Fruit fly (Drosophila melanogaster) whole organism, embryonic: ENCODE measurements around the gene alien.

Experiments
- Adf1 ChIP-seq: fragments of 200-800 bp; sonication (Bioruptor generic); IDR thresholded peaks from 2 replicates; pipeline ENCODE4 v1.3.6; 2022; ENCODE audit warnings: missing biosample characterization, missing genetic modification characterization
- Aef1 ChIP-seq: fragments of 200-800 bp; sonication (Bioruptor generic); IDR thresholded peaks from 3 replicates; pipeline ENCODE4 v1.3.6; 2022; ENCODE audit warnings: missing biosample characterization, missing genetic modification characterization
- Atf-2 ChIP-seq: fragments of 200-800 bp; sonication (Bioruptor generic); optimal IDR thresholded peaks from 2 replicates; lab custom pipeline; 2016; ENCODE audit warnings: missing biosample characterization, missing genetic modification characterization
- B-H1 ChIP-seq: fragments of 200-800 bp; sonication (Bioruptor generic); IDR thresholded peaks from 3 replicates; pipeline ENCODE4 v1.3.6; 2022; ENCODE audit warnings: missing biosample characterization, missing genetic modification characterization
- Bgb ChIP-seq: fragments of 200-800 bp; sonication (Bioruptor generic); IDR thresholded peaks from 2 replicates; pipeline ENCODE4 v1.3.6; 2022; ENCODE audit warnings: missing biosample characterization, missing genetic modification characterization; ENCODE audit not compliant: partially characterized antibody
- CG10431 ChIP-seq: fragments of 200-800 bp; sonication (Bioruptor generic); optimal IDR thresholded peaks from 3 replicates; lab custom pipeline; 2018; ENCODE audit warnings: missing biosample characterization, mild to moderate bottlenecking, missing genetic modification characterization
- CG10654 ChIP-seq: fragments of 200-800 bp; sonication (Bioruptor generic); optimal IDR thresholded peaks from 2 replicates; lab custom pipeline; 2016; ENCODE audit warnings: missing biosample characterization, missing genetic modification characterization
- CG11723 ChIP-seq: fragments of 200-800 bp; sonication (Bioruptor generic); optimal IDR thresholded peaks from 2 replicates; lab custom pipeline; 2017; ENCODE audit warnings: missing biosample characterization, mild to moderate bottlenecking, missing genetic modification characterization
- CG12391 ChIP-seq: fragments of 200-800 bp; sonication (Bioruptor generic); optimal IDR thresholded peaks from 3 replicates; lab custom pipeline; 2018; ENCODE audit warnings: missing biosample characterization, mild to moderate bottlenecking, missing genetic modification characterization, moderate library complexity
- CG12744 ChIP-seq: fragments of 200-800 bp; sonication (Bioruptor generic); optimal IDR thresholded peaks from 2 replicates; lab custom pipeline; 2016; ENCODE audit warnings: missing biosample characterization, missing genetic modification characterization
- CG13287 ChIP-seq: fragments of 200-800 bp; sonication (Bioruptor generic); IDR thresholded peaks from 2 replicates; pipeline ENCODE4 v1.3.6; 2022; ENCODE audit warnings: missing biosample characterization, missing genetic modification characterization; ENCODE audit not compliant: partially characterized antibody
- CG13296 ChIP-seq: fragments of 200-800 bp; sonication (Bioruptor generic); optimal IDR thresholded peaks from 3 replicates; lab custom pipeline; 2018; ENCODE audit warnings: missing biosample characterization, mild to moderate bottlenecking, missing genetic modification characterization
- CG14667 ChIP-seq: fragments of 200-800 bp; sonication (Bioruptor generic); IDR thresholded peaks from 2 replicates; pipeline ENCODE4 v1.3.6; 2022; ENCODE audit warnings: missing biosample characterization, missing genetic modification characterization
- CG14710 ChIP-seq: fragments of 200-800 bp; sonication (Bioruptor generic); optimal IDR thresholded peaks from 3 replicates; lab custom pipeline; 2019; ENCODE audit warnings: missing biosample characterization, mild to moderate bottlenecking, missing genetic modification characterization, moderate library complexity
- CG1602 ChIP-seq: fragments of 200-800 bp; sonication (Bioruptor generic); optimal IDR thresholded peaks from 3 replicates; lab custom pipeline; 2016; ENCODE audit warnings: missing biosample characterization, missing genetic modification characterization
- CG1647 ChIP-seq: fragments of 200-800 bp; sonication (Bioruptor generic); optimal IDR thresholded peaks from 3 replicates; lab custom pipeline; 2016; ENCODE audit warnings: missing biosample characterization, missing genetic modification characterization
- CG30431 ChIP-seq: fragments of 200-800 bp; sonication (Bioruptor generic); optimal IDR thresholded peaks from 2 replicates; lab custom pipeline; 2017; ENCODE audit warnings: missing biosample characterization, missing genetic modification characterization
- CG31365 ChIP-seq: fragments of 200-800 bp; sonication (Bioruptor generic); optimal IDR thresholded peaks from 2 replicates; lab custom pipeline; 2018; ENCODE audit warnings: missing biosample characterization, mild to moderate bottlenecking, missing genetic modification characterization
- CG33213 ChIP-seq: fragments of 200-800 bp; sonication (Bioruptor generic); optimal IDR thresholded peaks from 3 replicates; lab custom pipeline; 2016; ENCODE audit warnings: missing biosample characterization, missing genetic modification characterization
- CG3726 ChIP-seq: fragments of 200-800 bp; sonication (Bioruptor generic); IDR thresholded peaks from 3 replicates; pipeline ENCODE4, ENCODE4 v1.3.6; 2022; ENCODE audit warnings: missing biosample characterization, missing genetic modification characterization
- CG5180 ChIP-seq: fragments of 200-800 bp; sonication (Bioruptor generic); optimal IDR thresholded peaks from 3 replicates; lab custom pipeline; 2017; ENCODE audit warnings: missing biosample characterization, missing genetic modification characterization, mild to moderate bottlenecking, moderate library complexity, missing genetic modification reagents
- CG6791 ChIP-seq: fragments of 200-800 bp; sonication (Bioruptor generic); IDR thresholded peaks from 3 replicates; pipeline ENCODE4 v1.3.6; 2022; ENCODE audit warnings: missing biosample characterization, missing genetic modification characterization; ENCODE audit not compliant: partially characterized antibody
- CG7372 ChIP-seq: fragments of 200-800 bp; sonication (Bioruptor generic); IDR thresholded peaks from 2 replicates; pipeline ENCODE4 v1.3.6; 2022; ENCODE audit warnings: missing biosample characterization, missing genetic modification characterization
- CG7839 ChIP-seq: fragments of 200-800 bp; sonication (Bioruptor generic); optimal IDR thresholded peaks from 3 replicates; lab custom pipeline; 2018; ENCODE audit warnings: missing biosample characterization, mild to moderate bottlenecking, missing genetic modification characterization, moderate library complexity
- CG8089 ChIP-seq: fragments of 200-800 bp; sonication (Bioruptor generic); optimal IDR thresholded peaks from 3 replicates; lab custom pipeline; 2016; ENCODE audit warnings: missing biosample characterization, missing genetic modification characterization
- CG8478 ChIP-seq: fragments of >200 bp; optimal IDR thresholded peaks from 2 replicates; lab custom pipeline; 2018
- CG9876 ChIP-seq: fragments of 200-800 bp; sonication (Bioruptor generic); optimal IDR thresholded peaks from 2 replicates; lab custom pipeline; 2016; ENCODE audit warnings: missing biosample characterization, missing genetic modification characterization
- CTCF ChIP-seq: fragments of 200-800 bp; sonication (Bioruptor generic); optimal IDR thresholded peaks from 2 replicates; lab custom pipeline; 2017; ENCODE audit warnings: missing biosample characterization, mild to moderate bottlenecking, missing genetic modification characterization, moderate library complexity
- Dip3 ChIP-seq: fragments of 200-800 bp; sonication (Bioruptor generic); optimal IDR thresholded peaks from 3 replicates; lab custom pipeline; 2016; ENCODE audit warnings: missing biosample characterization, missing genetic modification characterization
- Ets65A ChIP-seq: fragments of 200-800 bp; sonication (Bioruptor generic); peaks from one replicate; lab custom pipeline; 2016; ENCODE audit warnings: missing biosample characterization, missing genetic modification characterization
- HLHmδ ChIP-seq: fragments of 200-800 bp; sonication (Bioruptor generic); optimal IDR thresholded peaks from 2 replicates; lab custom pipeline; 2018; ENCODE audit warnings: missing biosample characterization, mild to moderate bottlenecking, missing genetic modification characterization, moderate library complexity
- Hmr ChIP-seq: fragments of 200-800 bp; sonication (Bioruptor generic); optimal IDR thresholded peaks from 3 replicates; lab custom pipeline; 2017; ENCODE audit warnings: mild to moderate bottlenecking, missing biosample characterization, missing genetic modification reagents, missing genetic modification characterization
- Myb ChIP-seq: fragments of 200-800 bp; sonication (Bioruptor generic); optimal IDR thresholded peaks from 2 replicates; lab custom pipeline; 2016; ENCODE audit warnings: missing biosample characterization, missing genetic modification characterization
- Nf-YC ChIP-seq: fragments of 200-800 bp; optimal IDR thresholded peaks from 3 replicates; lab custom pipeline; 2019; ENCODE audit warnings: missing biosample characterization, mild to moderate bottlenecking, missing genetic modification characterization, moderate library complexity
- Ravus ChIP-seq: fragments of 200-800 bp; sonication (Bioruptor generic); IDR thresholded peaks from 2 replicates; pipeline ENCODE4 v1.3.6; 2022; ENCODE audit warnings: missing biosample characterization, missing genetic modification characterization
- Taf1 ChIP-seq: fragments of 200-800 bp; sonication (Bioruptor generic); IDR thresholded peaks from 2 replicates; pipeline ENCODE4 v1.3.6; 2022; ENCODE audit warnings: missing biosample characterization, missing genetic modification characterization
- Xrp1 ChIP-seq: fragments of 200-800 bp; sonication (Bioruptor generic); IDR thresholded peaks from 2 replicates; pipeline ENCODE4 v1.3.6; 2022; ENCODE audit warnings: missing biosample characterization, missing genetic modification characterization
- bab2 ChIP-seq: fragments of 200-800 bp; sonication (Bioruptor generic); optimal IDR thresholded peaks from 2 replicates; lab custom pipeline; 2016; ENCODE audit warnings: missing biosample characterization, missing genetic modification characterization
- br ChIP-seq: fragments of >200 bp; optimal IDR thresholded peaks from 2 replicates; lab custom pipeline; 2017
- crc ChIP-seq: fragments of 200-800 bp; sonication (Bioruptor generic); optimal IDR thresholded peaks from 2 replicates; lab custom pipeline; 2016; ENCODE audit warnings: missing biosample characterization, missing genetic modification characterization
- dysf ChIP-seq: fragments of 200-800 bp; sonication (Bioruptor generic); IDR thresholded peaks from 3 replicates; pipeline ENCODE4 v1.3.6; 2022; ENCODE audit warnings: missing biosample characterization, missing genetic modification characterization
- eve ChIP-seq, 2 experiments: fragments of >200 bp; optimal IDR thresholded peaks; 2 replicates each; lab custom pipeline; 2017; ENCODE audit warnings: missing biosample characterization in 2 of 2, missing genetic modification characterization in 2 of 2
- jumu ChIP-seq: fragments of 200-800 bp; sonication (Bioruptor generic); optimal IDR thresholded peaks from 3 replicates; lab custom pipeline; 2016; ENCODE audit warnings: missing biosample characterization, missing genetic modification characterization
- lola ChIP-seq, 3 experiments: fragments of >200 bp in 2 of 3; fragments of 200-800 bp in 1 of 3; sonication (Bioruptor generic) in 1 of 3; optimal IDR thresholded peaks; 2 replicates each; lab custom pipeline; 2017 to 2019; ENCODE audit warnings: missing biosample characterization in 3 of 3, missing genetic modification characterization in 3 of 3, mild to moderate bottlenecking in 1 of 3, moderate library complexity in 1 of 3
- org-1 ChIP-seq: fragments of 200-800 bp; sonication (Bioruptor generic); optimal IDR thresholded peaks from 2 replicates; lab custom pipeline; 2017; ENCODE audit warnings: missing biosample characterization, missing genetic modification characterization
- p53 ChIP-seq: fragments of 200-800 bp; sonication (Bioruptor generic); optimal IDR thresholded peaks from 2 replicates; lab custom pipeline; 2016; ENCODE audit warnings: missing biosample characterization, missing genetic modification characterization
- pnt ChIP-seq: fragments of 200-800 bp; sonication (Bioruptor generic); optimal IDR thresholded peaks from 3 replicates; lab custom pipeline; 2016; ENCODE audit warnings: missing biosample characterization, missing genetic modification characterization
- schlank ChIP-seq: fragments of 200-800 bp; sonication (Bioruptor generic); optimal IDR thresholded peaks from 2 replicates; lab custom pipeline; 2018; ENCODE audit warnings: missing biosample characterization, mild to moderate bottlenecking, missing genetic modification characterization
- sima ChIP-seq: fragments of 200-800 bp; sonication (Bioruptor generic); optimal IDR thresholded peaks from 2 replicates; lab custom pipeline; 2016; ENCODE audit warnings: missing biosample characterization, missing genetic modification characterization
- slbo ChIP-seq: fragments of 200-800 bp; sonication (Bioruptor generic); IDR thresholded peaks from 2 replicates; pipeline ENCODE4 v1.3.6; 2022; ENCODE audit warnings: missing biosample characterization, missing genetic modification characterization
- tna ChIP-seq: fragments of 200-800 bp; sonication (Bioruptor generic); IDR thresholded peaks from 2 replicates; pipeline ENCODE4 v1.3.6; 2022; ENCODE audit warnings: missing biosample characterization, missing genetic modification characterization; ENCODE audit not compliant: partially characterized antibody
- twi ChIP-seq: fragments of 200-800 bp; optimal IDR thresholded peaks from 2 replicates; lab custom pipeline; 2019; ENCODE audit warnings: missing biosample characterization, mild to moderate bottlenecking, missing genetic modification characterization, moderate library complexity
- usp ChIP-seq: fragments of >200 bp; optimal IDR thresholded peaks from 2 replicates; lab custom pipeline; 2017; ENCODE audit warnings: missing biosample characterization, missing genetic modification characterization

The alien gene

dm6 chr2L:8997285-8997684 lies at the start of gene alien, which contains the start of gene CG18661 (continued):
- TF ChIP-seq CG12391: peak; percentile 79
- no peak for TF ChIP-seq CG31365 (tag; lab: Kevin White, UChicago)
- TF ChIP-seq bab2 (GFP tag; lab: Kevin White, UChicago): peak; percentile 80
- TF ChIP-seq sima (GFP tag; lab: Kevin White, UChicago): peak; percentile 93
- peak; percentile 83 for TF ChIP-seq Hmr (GFP tag; lab: Kevin White, UChicago)
- TF ChIP-seq CG6791 (GFP tag; lab: Robert Waterston, UW): no peak
- TF ChIP-seq HLHmδ (GFP tag; lab: Kevin White, UChicago): no peak
- peak; percentile 44 for TF ChIP-seq CTCF (GFP tag; lab: Kevin White, UChicago)
- TF ChIP-seq CG9876 (GFP tag; lab: Kevin White, UChicago): peak; percentile 77
- peak; percentile 85 for TF ChIP-seq Ravus (GFP tag; lab: Robert Waterston, UW)
- TF ChIP-seq Taf1 (GFP tag; lab: Robert Waterston, UW): peak; percentile 96
- TF ChIP-seq br (lab: Kevin White, UChicago): no peak
- peak; percentile 80 for TF ChIP-seq CG14667
- peak; percentile 87 for TF ChIP-seq CG7839 (tag; lab: Kevin White, UChicago)
- TF ChIP-seq pnt (GFP tag; lab: Kevin White, UChicago): peak; percentile 97
- TF ChIP-seq Dip3: peak; percentile 95
- peak; percentile 85 for TF ChIP-seq Xrp1 (GFP tag; lab: Robert Waterston, UW)
- TF ChIP-seq dysf: peak; percentile 91
- peak; percentile 89 for TF ChIP-seq crc (GFP tag; lab: Kevin White, UChicago)
- TF ChIP-seq Ets65A (GFP tag; lab: Kevin White, UChicago): peak; percentile 98
- peak in 1 of 3 experiments; percentile 87 for TF ChIP-seq lola (GFP tag; optimal IDR thresholded peaks at IDR 0.05; lab: Kevin White, UChicago)
- TF ChIP-seq Bgb (GFP tag; lab: Robert Waterston, UW): peak; percentile 40; the same call in 1 of the 2 replicates
- TF ChIP-seq CG14710 (tag; lab: Kevin White, UChicago): peak; percentile 79
- no peak for TF ChIP-seq eve (GFP tag; optimal IDR thresholded peaks at IDR 0.05; lab: Kevin White, UChicago)
- peak; percentile 91 for TF ChIP-seq CG12744 (GFP tag; lab: Kevin White, UChicago)
- no peak for TF ChIP-seq CG5180
- peak; percentile 91 for TF ChIP-seq p53 (GFP tag; lab: Kevin White, UChicago)
- peak; percentile 94 for TF ChIP-seq jumu (GFP tag; lab: Kevin White, UChicago)
- peak; percentile 48 for TF ChIP-seq CG11723 (GFP tag; lab: Kevin White, UChicago)
- peak; percentile 0 for TF ChIP-seq CG13296 (GFP tag; lab: Kevin White, UChicago)
- no peak for TF ChIP-seq tna (GFP tag; lab: Robert Waterston, UW)
- TF ChIP-seq org-1: peak; percentile 51
- peak; percentile 69 for TF ChIP-seq CG8089
- peak; percentile 96 for TF ChIP-seq CG7372 (GFP tag; lab: Robert Waterston, UW)
- peak; percentile 66 for TF ChIP-seq schlank
- TF ChIP-seq CG1647 (GFP tag; lab: Kevin White, UChicago): peak; percentile 76
- peak; percentile 99 for TF ChIP-seq Myb (GFP tag; lab: Kevin White, UChicago)
- TF ChIP-seq CG10654 (GFP tag; lab: Kevin White, UChicago): peak; percentile 81
- TF ChIP-seq Nf-YC: peak; percentile 45
- TF ChIP-seq CG33213 (GFP tag; lab: Kevin White, UChicago): peak; percentile 88
- peak; percentile 98 for TF ChIP-seq slbo (GFP tag; lab: Robert Waterston, UW)
- peak; percentile 84 for TF ChIP-seq B-H1 (GFP tag; lab: Robert Waterston, UW)
- peak; percentile 98 for TF ChIP-seq Aef1 (GFP tag; lab: Robert Waterston, UW)
- no peak for TF ChIP-seq usp (GFP tag; lab: Kevin White, UChicago)
- TF ChIP-seq CG13287: peak; percentile 81
- no peak for TF ChIP-seq CG8478 (lab: Kevin White, UChicago)
- TF ChIP-seq CG10431 (GFP tag; lab: Kevin White, UChicago): no peak
- TF ChIP-seq CG30431 (GFP tag; lab: Kevin White, UChicago): peak; percentile 48
- peak; percentile 76 for TF ChIP-seq CG1602 (GFP tag; lab: Kevin White, UChicago)
- TF ChIP-seq CG3726 (GFP tag; lab: Robert Waterston, UW): peak; percentile 95; the same call in 1 of the 3 replicates
- TF ChIP-seq Adf1 (GFP tag; lab: Robert Waterston, UW): peak; percentile 55
- TF ChIP-seq twi (tag; lab: Kevin White, UChicago): peak; percentile 34
- peak; percentile 95 for TF ChIP-seq Atf-2 (GFP tag; lab: Kevin White, UChicago)
